Fruit fly (Drosophila melanogaster) whole organism, wandering third instar larva: Measurements from ENCODE around the gene CG12017.
A peak's percentile ranks its signal among the peaks of the same experiment; 100 is the strongest.

Experiments used
- CG32264 ChIP-seq: fragments of 200-800 bp; sonication (Bioruptor generic); optimal IDR thresholded peaks from 2 replicates; lab custom pipeline; 2016; ENCODE audit warnings: missing biosample characterization, missing genetic modification characterization
- OdsH ChIP-seq: fragments of 200-800 bp; sonication (Bioruptor generic); optimal IDR thresholded peaks from 2 replicates; lab custom pipeline; 2016; ENCODE audit warnings: missing biosample characterization, mild to moderate bottlenecking, missing genetic modification characterization
- Sp1 ChIP-seq: fragments of 200-800 bp; sonication (Bioruptor generic); optimal IDR thresholded peaks from 3 replicates; lab custom pipeline; 2019; ENCODE audit warnings: missing biosample characterization, mild to moderate bottlenecking, missing genetic modification characterization, moderate library complexity
- h ChIP-seq: fragments of 200-800 bp; sonication (Bioruptor generic); optimal IDR thresholded peaks from 3 replicates; lab custom pipeline; 2016; ENCODE audit warnings: missing biosample characterization, mild to moderate bottlenecking, missing genetic modification characterization
- pan ChIP-seq: fragments of >200 bp; optimal IDR thresholded peaks from 2 replicates; lab custom pipeline; 2017
- psq ChIP-seq: fragments of 200-800 bp; sonication (Bioruptor generic); optimal IDR thresholded peaks from 3 replicates; lab custom pipeline; 2017; ENCODE audit warnings: missing biosample characterization, mild to moderate bottlenecking, missing genetic modification characterization, moderate library complexity
- rgr ChIP-seq: fragments of 200-800 bp; sonication (Bioruptor generic); optimal IDR thresholded peaks from 3 replicates; lab custom pipeline; 2016; ENCODE audit warnings: missing biosample characterization, mild to moderate bottlenecking, missing genetic modification characterization
- sage ChIP-seq: fragments of 200-800 bp; sonication (Bioruptor generic); optimal IDR thresholded peaks from 2 replicates; lab custom pipeline; 2016; ENCODE audit warnings: missing biosample characterization, mild to moderate bottlenecking, missing genetic modification characterization
- woc ChIP-seq: sonication (Bioruptor generic); optimal IDR thresholded peaks from 2 replicates; lab custom pipeline; 2016; ENCODE audit warnings: missing biosample characterization, mild to moderate bottlenecking, missing genetic modification characterization

dm6 chr3L:3242121-3243083 lies 37.6 kb upstream of the CG12017 start:
- TF ChIP-seq sage (GFP tag; lab: Kevin White, UChicago) (no peak), rgr (GFP tag; lab: Kevin White, UChicago) (no peak), woc (GFP tag; lab: Kevin White, UChicago) (no peak), psq (GFP tag; lab: Kevin White, UChicago) (peak; percentile 55), pan (lab: Kevin White, UChicago) (no peak), OdsH (GFP tag; lab: Kevin White, UChicago) (no peak), h (no peak), CG32264 (GFP tag; lab: Kevin White, UChicago) (no peak), Sp1 (GFP tag; lab: Kevin White, UChicago) (peak; percentile 12)
